Worm (Caenorhabditis elegans): ENCODE measurements around the gene orc-5.

DNA sequence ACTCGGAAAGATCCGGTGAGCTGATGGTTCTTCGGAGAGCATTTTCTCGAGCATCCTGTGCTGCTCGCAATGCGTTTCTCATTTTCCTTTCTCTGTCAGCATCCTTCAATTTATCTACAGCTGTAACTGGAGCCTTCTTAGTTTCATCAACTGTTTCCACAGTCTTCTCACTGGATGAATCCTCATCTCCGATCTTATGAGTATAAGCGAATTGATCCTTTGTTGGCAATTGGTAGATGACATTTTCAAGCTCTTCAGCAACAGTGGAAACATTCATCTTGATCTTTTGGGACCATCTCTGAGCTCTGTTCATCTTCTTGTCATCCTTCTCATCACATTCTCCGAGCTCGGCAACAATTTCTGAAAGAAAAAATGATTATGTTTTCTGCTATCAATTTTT lies 44.9 kb upstream of the orc-5 start:
- no peak for TF ChIP-seq nhr-28 (tag; optimal IDR thresholded peaks at IDR 0.05)
- TF ChIP-seq pqm-1 (tag; optimal IDR thresholded peaks at IDR 0.05): no peak
- no peak for TF ChIP-seq pha-4 (tag; optimal IDR thresholded peaks at IDR 0.05)
- TF ChIP-seq lin-15B (tag; optimal IDR thresholded peaks at IDR 0.05): no peak
- TF ChIP-seq nhr-11 (tag; optimal IDR thresholded peaks at IDR 0.05): no peak
- TF ChIP-seq ceh-82 (tag; optimal IDR thresholded peaks at IDR 0.05): no peak
- TF ChIP-seq fos-1 (tag; optimal IDR thresholded peaks at IDR 0.05): no peak
